Fruit fly (Drosophila melanogaster) whole organism, embryonic: ENCODE data around the gene CG33947.

Experiments
- ATbp ChIP-seq: fragments of 200-800 bp; sonication (Bioruptor generic); optimal IDR thresholded peaks from 2 replicates; lab custom pipeline; 2017; ENCODE audit warnings: missing biosample characterization, mild to moderate bottlenecking, missing genetic modification characterization, missing genetic modification reagents
- Awh ChIP-seq: fragments of 200-800 bp; sonication (Bioruptor generic); IDR thresholded peaks from 2 replicates; pipeline ENCODE4, ENCODE4 v1.3.6; 2022; ENCODE audit warnings: missing biosample characterization, missing genetic modification characterization
- B-H2 ChIP-seq: fragments of 200-800 bp; sonication (Bioruptor generic); optimal IDR thresholded peaks from 2 replicates; lab custom pipeline; 2018; ENCODE audit warnings: missing biosample characterization, mild to moderate bottlenecking, missing genetic modification characterization
- Bteb2 ChIP-seq: fragments of 200-800 bp; sonication (Bioruptor generic); optimal IDR thresholded peaks from 2 replicates; lab custom pipeline; 2016; ENCODE audit warnings: missing biosample characterization, missing genetic modification characterization
- CG10209 ChIP-seq: fragments of 200-800 bp; sonication (Bioruptor generic); optimal IDR thresholded peaks from 3 replicates; lab custom pipeline; 2017; ENCODE audit warnings: missing biosample characterization, mild to moderate bottlenecking, missing genetic modification characterization, missing genetic modification reagents
- CG10267 ChIP-seq: fragments of 200-800 bp; sonication (Bioruptor generic); optimal IDR thresholded peaks from 2 replicates; lab custom pipeline; 2018; ENCODE audit warnings: missing biosample characterization, mild to moderate bottlenecking, missing genetic modification characterization, moderate library complexity
- CG11560 ChIP-seq: fragments of 200-800 bp; sonication (Bioruptor generic); IDR thresholded peaks from 3 replicates; pipeline ENCODE4 v1.3.6; 2022; ENCODE audit warnings: missing biosample characterization, missing genetic modification characterization
- CG1832 ChIP-seq: fragments of 200-800 bp; sonication (Bioruptor generic); optimal IDR thresholded peaks from 2 replicates; lab custom pipeline; 2017; ENCODE audit warnings: missing biosample characterization, mild to moderate bottlenecking, missing genetic modification characterization, inconsistent platforms
- CG30403 ChIP-seq: fragments of 200-800 bp; sonication (Bioruptor generic); optimal IDR thresholded peaks from 3 replicates; lab custom pipeline; 2016; ENCODE audit warnings: missing biosample characterization, missing genetic modification characterization
- CG30431 ChIP-seq: fragments of 200-800 bp; sonication (Bioruptor generic); optimal IDR thresholded peaks from 2 replicates; lab custom pipeline; 2017; ENCODE audit warnings: missing biosample characterization, missing genetic modification characterization
- CG3163 ChIP-seq: fragments of 200-800 bp; sonication (Bioruptor generic); optimal IDR thresholded peaks from 3 replicates; lab custom pipeline; 2016; ENCODE audit warnings: missing biosample characterization, missing genetic modification characterization
- CG33557 ChIP-seq: fragments of 200-800 bp; sonication (Bioruptor generic); optimal IDR thresholded peaks from 2 replicates; lab custom pipeline; 2019; ENCODE audit warnings: missing biosample characterization, mild to moderate bottlenecking, missing genetic modification characterization, moderate library complexity
- CG3407 ChIP-seq: fragments of 200-800 bp; sonication (Bioruptor generic); optimal IDR thresholded peaks from 2 replicates; lab custom pipeline; 2018; ENCODE audit warnings: missing biosample characterization, mild to moderate bottlenecking, missing genetic modification characterization
- CG34376 ChIP-seq: fragments of 200-800 bp; sonication (Bioruptor generic); optimal IDR thresholded peaks from 2 replicates; lab custom pipeline; 2018; ENCODE audit warnings: missing biosample characterization, mild to moderate bottlenecking, missing genetic modification characterization
- CG3847 ChIP-seq: fragments of 200-800 bp; sonication (Bioruptor generic); IDR thresholded peaks from 2 replicates; pipeline ENCODE4 v1.3.6; 2022; ENCODE audit warnings: missing biosample characterization, missing genetic modification characterization
- CG4424 ChIP-seq: fragments of 200-800 bp; sonication (Bioruptor generic); optimal IDR thresholded peaks from 3 replicates; lab custom pipeline; 2016; ENCODE audit warnings: missing biosample characterization, missing genetic modification characterization
- CG6272 ChIP-seq: fragments of 200-800 bp; sonication (Bioruptor generic); IDR thresholded peaks from 2 replicates; pipeline ENCODE4 v1.3.6; 2022; ENCODE audit warnings: missing biosample characterization, missing genetic modification characterization
- CG8359 ChIP-seq: fragments of 200-800 bp; sonication (Bioruptor generic); optimal IDR thresholded peaks from 2 replicates; lab custom pipeline; 2017; ENCODE audit warnings: missing biosample characterization, mild to moderate bottlenecking, missing genetic modification characterization, borderline replicate concordance
- CG9437 ChIP-seq: fragments of 200-800 bp; sonication (Bioruptor generic); optimal IDR thresholded peaks from 2 replicates; lab custom pipeline; 2018; ENCODE audit warnings: missing biosample characterization, mild to moderate bottlenecking, missing genetic modification characterization
- Deaf1 ChIP-seq: fragments of 200-800 bp; optimal IDR thresholded peaks from 3 replicates; lab custom pipeline; 2019; ENCODE audit warnings: missing biosample characterization, mild to moderate bottlenecking, missing genetic modification characterization, moderate library complexity
- Dip2 ChIP-seq: fragments of 200-800 bp; sonication (Bioruptor generic); IDR thresholded peaks from 2 replicates; pipeline ENCODE4 v1.3.6; 2022; ENCODE audit warnings: missing biosample characterization, missing genetic modification characterization
- Dp ChIP-seq: fragments of 200-800 bp; sonication (Bioruptor generic); optimal IDR thresholded peaks from 2 replicates; lab custom pipeline; 2018; ENCODE audit warnings: missing biosample characterization, mild to moderate bottlenecking, missing genetic modification characterization, moderate library complexity
- HmgD ChIP-seq: fragments of 200-800 bp; sonication (Bioruptor generic); optimal IDR thresholded peaks from 3 replicates; lab custom pipeline; 2016; ENCODE audit warnings: missing biosample characterization, missing genetic modification characterization
- Jarid2 ChIP-seq: fragments of 200-800 bp; sonication (Bioruptor generic); optimal IDR thresholded peaks from 3 replicates; lab custom pipeline; 2017; ENCODE audit warnings: mild to moderate bottlenecking, missing biosample characterization, missing genetic modification reagents, missing genetic modification characterization
- Kr ChIP-seq: fragments of 200-800 bp; sonication (Bioruptor generic); optimal IDR thresholded peaks from 2 replicates; lab custom pipeline; 2017; ENCODE audit warnings: missing biosample characterization, mild to moderate bottlenecking, missing genetic modification characterization
- Mrtf ChIP-seq: fragments of 200-800 bp; sonication (Bioruptor generic); IDR thresholded peaks from 3 replicates; pipeline ENCODE4 v1.3.6; 2022; ENCODE audit warnings: missing biosample characterization, missing genetic modification characterization
- PHDP ChIP-seq: fragments of 200-800 bp; sonication (Bioruptor generic); optimal IDR thresholded peaks from 3 replicates; lab custom pipeline; 2018; ENCODE audit warnings: missing biosample characterization, mild to moderate bottlenecking, missing genetic modification characterization, moderate library complexity
- Sry-β ChIP-seq: fragments of 200-800 bp; sonication (Bioruptor generic); optimal IDR thresholded peaks from 2 replicates; lab custom pipeline; 2018; ENCODE audit warnings: missing biosample characterization, mild to moderate bottlenecking, missing genetic modification characterization, moderate library complexity
- Stat92E ChIP-seq, 3 experiments: fragments of >200 bp in 2 of 3; fragments of 200-800 bp in 1 of 3; sonication (Bioruptor generic) in 1 of 3; optimal IDR thresholded peaks; 2 replicates each; lab custom pipeline; 2017 to 2019; ENCODE audit warnings: missing biosample characterization in 3 of 3, missing genetic modification characterization in 3 of 3, mild to moderate bottlenecking in 1 of 3, moderate library complexity in 1 of 3
- TFAM ChIP-seq: fragments of 200-800 bp; sonication (Bioruptor generic); optimal IDR thresholded peaks from 2 replicates; lab custom pipeline; 2017; ENCODE audit warnings: missing biosample characterization, missing genetic modification characterization, inconsistent platforms
- aop ChIP-seq: fragments of 200-800 bp; sonication (Bioruptor generic); IDR thresholded peaks from 2 replicates; pipeline ENCODE4 v1.3.6; 2022; ENCODE audit warnings: missing biosample characterization, missing genetic modification characterization
- bsh ChIP-seq, 2 experiments: fragments of 200-800 bp; sonication (Bioruptor generic); optimal IDR thresholded peaks; 2 replicates each; lab custom pipeline; 2017 to 2018; ENCODE audit warnings: mild to moderate bottlenecking in 2 of 2, missing biosample characterization in 2 of 2, missing genetic modification characterization in 2 of 2, moderate library complexity in 1 of 2
- cg ChIP-seq: fragments of 200-800 bp; sonication (Bioruptor generic); optimal IDR thresholded peaks from 3 replicates; lab custom pipeline; 2019; ENCODE audit warnings: missing biosample characterization, mild to moderate bottlenecking, missing genetic modification characterization, moderate library complexity
- ems ChIP-seq: fragments of 200-800 bp; sonication (Bioruptor generic); optimal IDR thresholded peaks from 3 replicates; lab custom pipeline; 2016; ENCODE audit warnings: missing biosample characterization, missing genetic modification characterization
- fu2 ChIP-seq: fragments of 200-800 bp; sonication (Bioruptor generic); optimal IDR thresholded peaks from 2 replicates; lab custom pipeline; 2016; ENCODE audit warnings: missing biosample characterization, missing genetic modification characterization
- gfzf ChIP-seq: fragments of 200-800 bp; sonication (Bioruptor generic); optimal IDR thresholded peaks from 2 replicates; lab custom pipeline; 2016; ENCODE audit warnings: missing biosample characterization, mild to moderate bottlenecking, missing genetic modification characterization, moderate library complexity
- gsb ChIP-seq: fragments of 200-800 bp; sonication (Bioruptor generic); IDR thresholded peaks from 2 replicates; pipeline ENCODE4 v1.3.6; 2022; ENCODE audit warnings: missing biosample characterization, missing genetic modification characterization
- jigr1 ChIP-seq: fragments of 200-800 bp; sonication (Bioruptor generic); IDR thresholded peaks from 3 replicates; pipeline ENCODE4 v1.3.6; 2022; ENCODE audit warnings: missing biosample characterization, missing genetic modification characterization
- jumu ChIP-seq: fragments of 200-800 bp; sonication (Bioruptor generic); optimal IDR thresholded peaks from 3 replicates; lab custom pipeline; 2016; ENCODE audit warnings: missing biosample characterization, missing genetic modification characterization
- maf-S ChIP-seq: fragments of 200-800 bp; sonication (Bioruptor generic); optimal IDR thresholded peaks from 2 replicates; lab custom pipeline; 2016; ENCODE audit warnings: missing biosample characterization, missing genetic modification characterization
- nerfin-2 ChIP-seq: fragments of 200-800 bp; sonication (Bioruptor generic); IDR thresholded peaks from 2 replicates; pipeline ENCODE4 v1.3.6; 2022; ENCODE audit warnings: missing biosample characterization, missing genetic modification characterization; ENCODE audit not compliant: partially characterized antibody
- prd ChIP-seq, 3 experiments: fragments of >200 bp in 2 of 3; fragments of 200-800 bp in 1 of 3; sonication (Bioruptor generic) in 1 of 3; optimal IDR thresholded peaks in 2 of 3; IDR thresholded peaks in 1 of 3; 2 replicates in 2 of 3; 3 replicates in 1 of 3; pipeline versions ENCODE4 v1.3.6 to Lab custom; 2017 to 2022; ENCODE audit warnings: missing biosample characterization in 1 of 3, missing genetic modification characterization in 1 of 3
- sens-2 ChIP-seq: fragments of 200-800 bp; sonication (Bioruptor generic); IDR thresholded peaks from 2 replicates; pipeline ENCODE4 v1.3.6; 2022; ENCODE audit warnings: missing biosample characterization, missing genetic modification characterization
- ssp ChIP-seq: fragments of 200-800 bp; sonication (Bioruptor generic); IDR thresholded peaks from 2 replicates; pipeline ENCODE4 v1.3.6; 2022; ENCODE audit warnings: missing biosample characterization, missing genetic modification characterization
- trh ChIP-seq: fragments of 200-800 bp; sonication (Bioruptor generic); optimal IDR thresholded peaks from 2 replicates; lab custom pipeline; 2016; ENCODE audit warnings: missing biosample characterization, missing genetic modification characterization
- unpg ChIP-seq: fragments of 200-800 bp; sonication (Bioruptor generic); optimal IDR thresholded peaks from 3 replicates; lab custom pipeline; 2018; ENCODE audit warnings: missing biosample characterization, mild to moderate bottlenecking, missing genetic modification characterization, moderate library complexity
- vvl ChIP-seq: fragments of 200-800 bp; sonication (Bioruptor generic); IDR thresholded peaks from 2 replicates; pipeline ENCODE4 v1.3.6; 2022; ENCODE audit warnings: missing biosample characterization, missing genetic modification characterization
- z ChIP-seq: fragments of 200-800 bp; sonication (Bioruptor generic); IDR thresholded peaks from 3 replicates; pipeline ENCODE4 v1.3.6; 2022; ENCODE audit warnings: missing biosample characterization, missing genetic modification characterization

CG33947 gene

DNA sequence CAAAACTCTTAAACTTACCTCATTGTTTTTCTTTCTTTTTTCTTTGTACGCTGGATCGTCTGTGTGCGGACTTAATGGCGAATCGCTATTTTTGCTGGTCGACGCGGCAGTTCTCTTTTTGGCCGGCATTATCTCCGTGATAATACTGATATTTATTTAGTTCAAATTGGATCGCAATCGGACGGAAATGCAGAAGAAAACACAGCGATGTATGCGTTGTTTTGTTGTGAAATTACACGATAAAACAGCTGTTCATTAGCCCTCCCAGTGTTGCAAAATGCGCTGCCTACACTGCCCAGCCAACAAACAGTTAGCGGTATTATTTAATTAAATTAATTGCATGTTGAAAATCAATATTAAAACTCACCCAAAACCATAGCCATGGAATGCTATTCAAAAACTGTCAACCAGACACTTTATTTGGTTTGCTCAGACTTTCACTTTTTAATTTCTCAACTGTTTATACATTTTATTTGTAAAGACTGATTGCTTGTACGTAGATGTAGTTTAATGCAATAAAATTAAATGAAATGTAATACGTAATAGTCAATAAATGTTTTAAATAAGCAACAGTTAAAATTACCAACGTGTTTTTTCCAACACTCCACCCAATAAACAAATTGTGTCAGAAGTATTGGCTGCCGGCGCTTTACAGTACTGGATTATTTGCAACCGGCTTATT is 1.8 kb downstream of the CG33947 start, which contains the start of the genes Irbp18 and APP-BP1 (continued):
- TF ChIP-seq CG10209 (GFP tag; lab: Kevin White, UChicago) (peak; percentile 96), TFAM (GFP tag; lab: Kevin White, UChicago) (peak; percentile 62), z (GFP tag; lab: Robert Waterston, UW) (0 out of 3 replicates have a peak, but pooled peaks have one; percentile 27), CG33557 (GFP tag; lab: Kevin White, UChicago) (peak; percentile 82), nerfin-2 (GFP tag; lab: Robert Waterston, UW) (no peak), CG4424 (GFP tag; lab: Kevin White, UChicago) (peak; percentile 96), Mrtf (peak; percentile 81), Dp (peak; percentile 32), CG10267 (tag; lab: Kevin White, UChicago) (peak; percentile 98), ems (peak; percentile 96), fu2 (peak; percentile 92), Deaf1 (peak; percentile 74), ssp (peak; percentile 66), Dip2 (no peak), CG3407 (GFP tag; lab: Kevin White, UChicago) (peak; percentile 84), Sry-β (GFP tag; lab: Kevin White, UChicago) (peak; percentile 37), CG9437 (GFP tag; lab: Kevin White, UChicago) (peak; percentile 92), ATbp (GFP tag; lab: Kevin White, UChicago) (peak; percentile 83), bsh (GFP tag; optimal IDR thresholded peaks at IDR 0.05; lab: Kevin White, UChicago) (peak; percentile 84 to 92), unpg (GFP tag; lab: Kevin White, UChicago) (peak; percentile 93), Kr (no peak), jigr1 (GFP tag; lab: Robert Waterston, UW) (peak; percentile 54; the same call in 1 of the 3 replicates), maf-S (GFP tag; lab: Kevin White, UChicago) (peak; percentile 94), CG1832 (GFP tag; lab: Kevin White, UChicago) (no peak), CG34376 (GFP tag; lab: Kevin White, UChicago) (peak; percentile 95), CG3163 (GFP tag; lab: Kevin White, UChicago) (peak; percentile 80), cg (GFP tag; lab: Kevin White, UChicago) (peak; percentile 22), gsb (GFP tag; lab: Robert Waterston, UW) (peak; percentile 72), Jarid2 (GFP tag; lab: Kevin White, UChicago) (peak; percentile 76), vvl (peak; percentile 89), aop (peak; percentile 53; the same call in 1 of the 2 replicates), CG30403 (GFP tag; lab: Kevin White, UChicago) (peak; percentile 98), trh (GFP tag; lab: Kevin White, UChicago) (peak; percentile 91), CG6272 (GFP tag; lab: Robert Waterston, UW) (peak; percentile 92), CG3847 (GFP tag; lab: Robert Waterston, UW) (peak; percentile 89), PHDP (tag; lab: Kevin White, UChicago) (peak; percentile 92), HmgD (GFP tag; lab: Kevin White, UChicago) (peak; percentile 61), Stat92E (GFP tag; optimal IDR thresholded peaks at IDR 0.05; lab: Kevin White, UChicago) (peak in 1 of 3 experiments; percentile 30), sens-2 (GFP tag; lab: Robert Waterston, UW) (peak; percentile 72), CG30431 (GFP tag; lab: Kevin White, UChicago) (peak; percentile 94), gfzf (peak; percentile 23), prd (optimal IDR thresholded peaks at IDR 0.05; lab: Kevin White, UChicago) (no peak), prd (GFP tag; IDR thresholded peaks at IDR 0.05; lab: Robert Waterston, UW) (peak; percentile 89), Bteb2 (GFP tag; lab: Kevin White, UChicago) (peak; percentile 94), Awh (peak; percentile 73; the same call in 1 of the 2 replicates), CG11560 (tag; lab: Robert Waterston, UW) (peak; percentile 59; the same call in 1 of the 3 replicates), B-H2 (GFP tag; lab: Kevin White, UChicago) (peak; percentile 91), CG8359 (GFP tag; lab: Kevin White, UChicago) (peak; percentile 74), jumu (GFP tag; lab: Kevin White, UChicago) (peak; percentile 92)
